Fruit fly (Drosophila melanogaster) whole organism, prepupa: ENCODE measurements around the gene Gdh.

Experiments
- Met ChIP-seq: fragments of 200-800 bp; sonication (Bioruptor generic); optimal IDR thresholded peaks from 3 replicates; lab custom pipeline; 2016; ENCODE audit warnings: missing biosample characterization, missing genetic modification characterization
- fkh ChIP-seq: fragments of 200-800 bp; sonication (Bioruptor generic); optimal IDR thresholded peaks from 3 replicates; lab custom pipeline; 2017; ENCODE audit warnings: missing biosample characterization, mild to moderate bottlenecking, missing genetic modification characterization, moderate library complexity

- TF ChIP-seq Met (GFP tag; lab: Kevin White, UChicago) (peak; percentile 62), fkh (GFP tag; lab: Kevin White, UChicago) (peak; percentile 87)
Measured at dm6 chr3R:23909347-23909862, 33.5 kb downstream of the Gdh start.
